Fruit fly (Drosophila melanogaster): ENCODE results near the gene inaF-C.

- TF ChIP-seq CG6854 (GFP tag; optimal IDR thresholded peaks at IDR 0.05) = no peak
- no peak for TF ChIP-seq CG10631 (GFP tag; optimal IDR thresholded peaks at IDR 0.05)
- TF ChIP-seq CG10669 (GFP tag; optimal IDR thresholded peaks at IDR 0.05) = no peak
- no peak for TF ChIP-seq pdm3 (GFP tag; optimal IDR thresholded peaks at IDR 0.05)
- no peak for TF ChIP-seq CG16779 (tag; optimal IDR thresholded peaks at IDR 0.05)
- no peak for TF ChIP-seq Sox102F (GFP tag; optimal IDR thresholded peaks at IDR 0.05)
- no peak for TF ChIP-seq CG11902 (GFP tag; optimal IDR thresholded peaks at IDR 0.05)
- TF ChIP-seq CG7368 (GFP tag; optimal IDR thresholded peaks at IDR 0.05) = no peak
- no peak for TF ChIP-seq CG11294 (GFP tag; IDR thresholded peaks at IDR 0.05)
- no peak for TF ChIP-seq CG6792 (GFP tag; optimal IDR thresholded peaks at IDR 0.05)
- TF ChIP-seq Eip75B (GFP tag; optimal IDR thresholded peaks at IDR 0.05) = no peak
- no peak for TF ChIP-seq Blimp-1 (GFP tag; optimal IDR thresholded peaks at IDR 0.05)
- TF ChIP-seq CG8319 (GFP tag; optimal IDR thresholded peaks at IDR 0.05) = no peak
These were observed 41.9 kb downstream of the inaF-C start for dm6 chrX:11689669-11690068.

All from whole organism, prepupa.